Worm (Caenorhabditis elegans) whole organism, L3 larva: ENCODE data around the gene ncx-3.

Experiments used
- ZK546.5 ChIP-seq: sonication (generic microtip); optimal IDR thresholded peaks from 2 replicates; lab custom pipeline; 2017; ENCODE audit warnings: missing biosample characterization, missing genetic modification characterization
- aly-2 ChIP-seq: fragments of 150-350 bp; optimal IDR thresholded peaks from 2 replicates; lab custom pipeline; 2014; ENCODE audit warnings: missing biosample characterization, missing genetic modification characterization
- daf-12 ChIP-seq: fragments of 150-350 bp; optimal IDR thresholded peaks from 2 replicates; lab custom pipeline; 2014; ENCODE audit warnings: missing biosample characterization, missing genetic modification reagents, missing genetic modification characterization
- fkh-10 ChIP-seq: sonication (generic microtip); optimal IDR thresholded peaks from 2 replicates; lab custom pipeline; 2017; ENCODE audit warnings: missing biosample characterization, missing genetic modification reagents, missing genetic modification characterization
- fos-1 ChIP-seq: fragments of 150-350 bp; optimal IDR thresholded peaks from 2 replicates; lab custom pipeline; 2014; ENCODE audit warnings: missing biosample characterization, missing genetic modification characterization
- mdl-1 ChIP-seq: fragments of 150-350 bp; optimal IDR thresholded peaks from 2 replicates; lab custom pipeline; 2014; ENCODE audit warnings: missing biosample characterization, missing genetic modification characterization
- nhr-12 ChIP-seq: fragments of 150-350 bp; optimal IDR thresholded peaks from 2 replicates; lab custom pipeline; 2014; ENCODE audit warnings: missing biosample characterization, missing genetic modification characterization
- pha-4 ChIP-seq: fragments of 150-350 bp; optimal IDR thresholded peaks from 2 replicates; lab custom pipeline; 2014; ENCODE audit warnings: missing biosample characterization, missing genetic modification reagents, missing genetic modification characterization
- snpc-4 ChIP-seq: fragments of 150-350 bp; optimal IDR thresholded peaks from 2 replicates; lab custom pipeline; 2014; ENCODE audit warnings: missing biosample characterization, missing genetic modification characterization
- tbx-2 ChIP-seq: sonication (generic microtip); optimal IDR thresholded peaks from 2 replicates; lab custom pipeline; 2016; ENCODE audit warnings: mild to moderate bottlenecking, missing genetic modification characterization, missing compliant biosample characterization
- unc-62 ChIP-seq: fragments of 150-350 bp; sonication (generic microtip); optimal IDR thresholded peaks from 4 replicates; lab custom pipeline; 2014; ENCODE audit warnings: missing biosample characterization, missing genetic modification reagents, missing genetic modification characterization
- ztf-11 ChIP-seq: fragments of 150-350 bp; optimal IDR thresholded peaks from 2 replicates; lab custom pipeline; 2014; ENCODE audit warnings: missing biosample characterization, missing genetic modification characterization

- TF ChIP-seq fkh-10 (GFP tag; lab: Kevin White, UChicago) (no peak), pha-4 (tag; lab: Kevin White, UChicago) (no peak), fos-1 (tag; lab: Kevin White, UChicago) (no peak), ZK546.5 (tag; lab: Kevin White, UChicago) (no peak), ztf-11 (tag; lab: Kevin White, UChicago) (no peak), mdl-1 (tag; lab: Kevin White, UChicago) (no peak), snpc-4 (tag; lab: Kevin White, UChicago) (no peak), tbx-2 (tag; lab: Kevin White, UChicago) (no peak), nhr-12 (tag; lab: Kevin White, UChicago) (no peak), aly-2 (no peak), unc-62 (GFP tag; lab: Kevin White, UChicago) (no peak), daf-12 (tag; lab: Kevin White, UChicago) (no peak)
Measured at ce11 chrIV:10765053-10765452, 48.6 kb downstream of the ncx-3 start, which contains the start of gene T25B9.12.
